Worm (Caenorhabditis elegans) whole organism, L1 larva: ENCODE results near the gene C02B8.12.

Experiments
- blmp-1 ChIP-seq: fragments of 150-350 bp; optimal IDR thresholded peaks from 2 replicates; lab custom pipeline; 2014; ENCODE audit warnings: missing biosample characterization, missing genetic modification characterization
- jun-1 ChIP-seq: fragments of 150-350 bp; optimal IDR thresholded peaks from 2 replicates; lab custom pipeline; 2014; ENCODE audit warnings: missing biosample characterization, missing genetic modification reagents, missing genetic modification characterization
- nhr-85 ChIP-seq: sonication (generic microtip); peaks from one replicate; lab custom pipeline; 2016; ENCODE audit warnings: missing genetic modification characterization, inconsistent platforms, missing compliant biosample characterization
- zag-1 ChIP-seq: fragments of 150-350 bp; optimal IDR thresholded peaks from 2 replicates; lab custom pipeline; 2014; ENCODE audit warnings: missing biosample characterization, missing genetic modification characterization

ce11 chrX:8139146-8139545 is 16.0 kb upstream of the C02B8.12 start, which contains the start of gene C02B8.3:
- TF ChIP-seq jun-1 (tag; lab: Kevin White, UChicago) = no peak
- no peak for TF ChIP-seq blmp-1
- no peak for TF ChIP-seq nhr-85
- TF ChIP-seq zag-1 (tag; lab: Kevin White, UChicago) = no peak
